Fruit fly (Drosophila melanogaster): ENCODE data around the gene stai.

The stai gene

DNA sequence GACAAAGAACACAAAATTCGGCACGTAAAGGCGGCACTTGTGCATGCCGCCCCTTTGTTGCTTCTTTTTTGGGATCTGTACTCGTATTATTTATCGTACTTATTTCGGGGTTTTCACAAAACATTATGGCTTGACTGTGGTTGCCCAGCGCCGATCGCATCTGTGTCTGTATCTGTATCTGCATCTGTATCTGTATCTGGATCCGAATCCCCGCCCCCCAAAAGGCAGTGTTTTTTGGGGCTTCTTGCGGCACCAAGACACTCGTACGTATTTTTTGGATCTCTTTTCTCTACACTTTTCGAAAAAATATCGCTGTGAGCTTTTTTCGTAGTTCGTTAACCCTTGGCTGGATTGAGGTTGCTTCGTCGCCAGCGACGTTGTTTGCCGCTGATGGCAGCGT is 12.5 kb upstream of the stai start:
- TF ChIP-seq CG15710 (tag; optimal IDR thresholded peaks at IDR 0.05), result no peak
- no peak for TF ChIP-seq rn (GFP tag; IDR thresholded peaks at IDR 0.05)
- no peak for TF ChIP-seq CG34367 (tag; optimal IDR thresholded peaks at IDR 0.05)
- no peak for TF ChIP-seq fd96Ca (GFP tag; IDR thresholded peaks at IDR 0.05)
- TF ChIP-seq Ets98B (GFP tag; IDR thresholded peaks at IDR 0.05), result no peak
- no peak for TF ChIP-seq CG4496 (GFP tag; IDR thresholded peaks at IDR 0.05)
- TF ChIP-seq Pif1B (GFP tag; optimal IDR thresholded peaks at IDR 0.05), result no peak
- TF ChIP-seq CG32121 (GFP tag; IDR thresholded peaks at IDR 0.05), result no peak
- TF ChIP-seq CG10348 (GFP tag; IDR thresholded peaks at IDR 0.05), result no peak
- TF ChIP-seq gl (tag; optimal IDR thresholded peaks at IDR 0.05), result no peak
- TF ChIP-seq D1 (tag; optimal IDR thresholded peaks at IDR 0.05), result no peak
- no peak for TF ChIP-seq CG14655 (GFP tag; optimal IDR thresholded peaks at IDR 0.05)
- no peak for TF ChIP-seq CG12605 (GFP tag; IDR thresholded peaks at IDR 0.05)
- TF ChIP-seq CG13204 (GFP tag; optimal IDR thresholded peaks at IDR 0.05), result no peak
- no peak for TF ChIP-seq Pif1A (GFP tag; optimal IDR thresholded peaks at IDR 0.05)
- no peak for TF ChIP-seq Snoo (tag; optimal IDR thresholded peaks at IDR 0.05)

DNA sequence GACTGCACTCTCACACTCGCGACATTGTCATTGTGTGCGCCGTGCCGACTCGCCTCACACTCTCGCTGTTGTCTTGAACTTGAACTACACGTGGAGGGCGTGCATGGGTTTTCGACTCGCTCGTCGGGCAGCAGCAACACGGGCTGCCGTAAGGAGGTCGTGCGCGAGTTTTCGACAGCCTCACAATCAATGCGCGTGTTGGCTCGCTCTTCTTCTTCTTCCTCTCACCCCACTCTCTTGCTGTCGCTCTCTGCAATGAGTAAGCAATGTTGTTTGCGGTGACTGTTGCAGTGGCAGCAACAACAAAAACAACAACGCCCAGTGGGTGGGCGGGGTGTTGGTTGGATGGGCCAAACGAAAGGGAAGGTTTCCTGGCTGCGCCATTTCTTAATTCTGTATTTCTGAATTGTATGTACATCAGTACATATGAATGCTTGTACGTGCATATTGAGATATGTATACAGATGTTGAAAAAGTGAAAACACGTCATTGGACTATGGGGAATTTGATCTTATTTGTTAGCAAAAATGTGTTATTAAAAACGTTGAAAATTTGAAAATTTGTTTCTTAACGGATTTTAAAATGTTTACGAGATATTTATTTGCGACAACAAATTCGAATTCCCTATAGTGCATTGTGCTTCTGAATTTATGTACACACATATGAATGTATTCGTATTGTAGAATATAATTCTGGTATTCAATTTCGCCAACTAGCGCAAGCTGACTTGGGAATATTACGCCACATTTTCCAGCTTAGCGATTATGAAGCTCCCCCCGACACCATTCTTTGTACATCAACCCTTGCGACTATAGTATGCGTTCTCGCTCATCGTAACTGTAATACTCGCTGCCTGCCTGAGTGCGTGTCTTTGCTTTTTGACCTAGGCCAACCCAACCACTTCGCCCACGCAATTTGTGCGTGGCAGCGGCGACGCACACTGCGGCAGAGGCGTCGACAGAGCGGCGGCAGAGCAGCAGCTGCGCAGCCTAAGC is 11.5 kb upstream of the stai start:
- TF ChIP-seq CG14655 (GFP tag; optimal IDR thresholded peaks at IDR 0.05) (no peak), CG15710 (tag; optimal IDR thresholded peaks at IDR 0.05) (no peak), gl (tag; optimal IDR thresholded peaks at IDR 0.05) (peak; percentile 45), CG10348 (GFP tag; IDR thresholded peaks at IDR 0.05) (no peak), Snoo (tag; optimal IDR thresholded peaks at IDR 0.05) (peak; percentile 70), CG8301 (tag; optimal IDR thresholded peaks at IDR 0.05) (no peak), CG13204 (GFP tag; optimal IDR thresholded peaks at IDR 0.05) (peak; percentile 83), EcR (GFP tag; optimal IDR thresholded peaks at IDR 0.05) (peak; percentile 99), Ets98B (GFP tag; IDR thresholded peaks at IDR 0.05) (peak; percentile 55), CG32121 (GFP tag; IDR thresholded peaks at IDR 0.05) (peak; percentile 40; the same call in 1 of the 2 replicates), CG12605 (GFP tag; IDR thresholded peaks at IDR 0.05) (no peak; the same call in 1 of the 2 replicates), Pif1A (GFP tag; optimal IDR thresholded peaks at IDR 0.05) (no peak), CG34367 (tag; optimal IDR thresholded peaks at IDR 0.05) (peak; percentile 2), CG17806 (tag; optimal IDR thresholded peaks at IDR 0.05) (no peak), D1 (tag; optimal IDR thresholded peaks at IDR 0.05) (no peak), rn (GFP tag; IDR thresholded peaks at IDR 0.05) (no peak), CG8159 (tag; optimal IDR thresholded peaks at IDR 0.05) (no peak), fd96Ca (GFP tag; IDR thresholded peaks at IDR 0.05) (peak; percentile 73), Pif1B (GFP tag; optimal IDR thresholded peaks at IDR 0.05) (no peak), CG4496 (GFP tag; IDR thresholded peaks at IDR 0.05) (peak; percentile 93), CG9948 (tag; optimal IDR thresholded peaks at IDR 0.05) (peak; percentile 2)

DNA sequence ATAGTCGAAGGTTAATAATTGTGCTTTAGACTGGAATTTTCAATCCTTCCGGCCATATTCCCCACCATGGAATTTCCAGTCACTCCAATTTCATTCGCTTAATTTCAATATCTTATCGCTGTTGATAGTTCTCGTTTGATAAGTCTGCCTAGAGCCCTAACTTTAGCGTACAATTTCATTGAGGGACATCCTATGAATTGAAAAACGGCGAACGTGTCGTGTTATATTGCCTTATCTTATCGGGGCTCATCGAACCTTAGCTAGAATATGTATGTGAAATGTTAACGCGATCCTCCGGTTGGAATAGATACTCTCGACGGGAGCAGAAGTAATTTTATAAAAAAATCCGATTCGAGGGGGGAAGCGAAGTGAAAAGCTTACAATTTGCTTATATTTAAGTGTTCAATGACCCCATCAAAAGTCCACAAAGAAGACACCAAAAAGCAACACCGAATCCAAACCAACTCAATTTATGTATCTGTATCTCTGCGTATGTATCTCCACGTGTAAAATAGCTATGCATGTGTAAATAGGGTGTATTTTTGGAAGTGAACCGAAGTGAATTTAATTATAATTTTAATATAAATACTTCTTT is 10.5 kb upstream of the stai start:
- TF ChIP-seq Pif1B (GFP tag; optimal IDR thresholded peaks at IDR 0.05), result no peak
- TF ChIP-seq CG10348 (GFP tag; IDR thresholded peaks at IDR 0.05), result no peak
- no peak for TF ChIP-seq CG14655 (GFP tag; optimal IDR thresholded peaks at IDR 0.05)

DNA sequence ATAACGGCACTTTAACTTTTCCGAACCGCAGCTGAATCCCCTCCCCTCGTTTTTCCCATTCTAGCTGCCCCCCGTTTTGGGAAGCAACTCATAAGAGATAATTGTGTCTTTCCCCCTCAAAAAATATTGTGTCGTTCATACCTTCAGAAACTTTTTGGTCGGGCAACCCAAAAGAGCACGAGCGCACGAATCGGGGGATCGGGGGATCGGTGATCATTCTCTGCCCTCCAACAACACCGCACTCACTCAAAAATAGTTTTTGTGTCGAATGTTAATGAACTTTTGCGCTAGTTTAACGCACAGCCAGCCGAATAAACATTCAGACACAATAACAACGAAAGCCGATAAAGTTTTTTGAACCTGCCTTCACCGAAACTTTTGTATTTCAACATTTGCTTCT is 9.8 kb upstream of the stai start:
- TF ChIP-seq fd96Ca (GFP tag; IDR thresholded peaks at IDR 0.05), result no peak
- no peak for TF ChIP-seq CG10348 (GFP tag; IDR thresholded peaks at IDR 0.05)
- TF ChIP-seq CG8159 (tag; optimal IDR thresholded peaks at IDR 0.05), result no peak
- TF ChIP-seq CG15710 (tag; optimal IDR thresholded peaks at IDR 0.05), result no peak
- no peak for TF ChIP-seq CG32121 (GFP tag; IDR thresholded peaks at IDR 0.05)
- TF ChIP-seq CG14655 (GFP tag; optimal IDR thresholded peaks at IDR 0.05), result no peak
- no peak for TF ChIP-seq D1 (tag; optimal IDR thresholded peaks at IDR 0.05)
- TF ChIP-seq CG17806 (tag; optimal IDR thresholded peaks at IDR 0.05), result no peak
- no peak for TF ChIP-seq CG9948 (tag; optimal IDR thresholded peaks at IDR 0.05)
- TF ChIP-seq CG8301 (tag; optimal IDR thresholded peaks at IDR 0.05), result no peak

dm6 chr2L:6090786-6091716 is 9.1 kb upstream of the stai start, which contains the start of gene CG45075:
TSS of gene CG45075 (plus strand) at chr2L:6091412.
- TF ChIP-seq CG10348 (GFP tag; IDR thresholded peaks at IDR 0.05) (no peak), CG32121 (GFP tag; IDR thresholded peaks at IDR 0.05) (no peak)
